Worm (Caenorhabditis elegans): ENCODE measurements around the gene C25F6.1.

- no peak for TF ChIP-seq pha-4 (tag; optimal IDR thresholded peaks at IDR 0.05)
- TF ChIP-seq lsy-2 (tag; optimal IDR thresholded peaks at IDR 0.05), result no peak
- TF ChIP-seq ces-1 (GFP tag; optimal IDR thresholded peaks at IDR 0.05), result peak; percentile 35
- TF ChIP-seq unc-39 (tag; optimal IDR thresholded peaks at IDR 0.05), result no peak
- no peak for TF ChIP-seq mab-5 (tag; optimal IDR thresholded peaks at IDR 0.05)
- TF ChIP-seq ztf-11 (tag; optimal IDR thresholded peaks at IDR 0.05), result no peak
- TF ChIP-seq nhr-28 (tag; optimal IDR thresholded peaks at IDR 0.05), result no peak
- no peak for TF ChIP-seq elt-3 (tag; optimal IDR thresholded peaks at IDR 0.05)
- TF ChIP-seq hlh-1 (tag; optimal IDR thresholded peaks at IDR 0.05), result no peak
- TF ChIP-seq tbx-8 (GFP tag; optimal IDR thresholded peaks at IDR 0.05), result no peak
- no peak for TF ChIP-seq nhr-12 (tag; optimal IDR thresholded peaks at IDR 0.05)
- TF ChIP-seq blmp-1 (tag; optimal IDR thresholded peaks at IDR 0.05), result no peak
- no peak for TF ChIP-seq unc-62 (GFP tag; optimal IDR thresholded peaks at IDR 0.05)
Measured at ce11 chrX:5512707-5513106, 26.4 kb downstream of the C25F6.1 start.
